Worm (Caenorhabditis elegans) whole organism, young adult: ENCODE results near the gene nhr-173.

Experiments used
- ama-1 ChIP-seq, 3 experiments: fragments of 150-350 bp in 1 of 3; sonication (generic microtip) in 2 of 3; optimal IDR thresholded peaks; 2 replicates each; lab custom pipeline; 2014 to 2018; ENCODE audit warnings: missing biosample characterization in 2 of 3, missing genetic modification characterization in 2 of 3, missing genetic modification reagents in 2 of 3
- nhr-80 ChIP-seq: sonication (generic microtip); optimal IDR thresholded peaks from 2 replicates; lab custom pipeline; 2016; ENCODE audit warnings: missing genetic modification characterization, missing compliant biosample characterization
- nhr-90 ChIP-seq: sonication (generic microtip); optimal IDR thresholded peaks from 2 replicates; lab custom pipeline; 2016; ENCODE audit warnings: missing genotype, mild to moderate bottlenecking, missing genetic modification characterization, missing compliant biosample characterization
- snpc-4 ChIP-seq, 5 experiments: fragments of 150-350 bp in 1 of 5; sonication (generic microtip) in 4 of 5; optimal IDR thresholded peaks; 2 replicates each; lab custom pipeline; 2014 to 2018; ENCODE audit warnings: missing genetic modification characterization in 5 of 5, missing biosample characterization in 3 of 5, antibody characterized with exemption in 2 of 5, mild to moderate bottlenecking in 2 of 5, missing compliant biosample characterization in 2 of 5, missing genotype in 2 of 5, moderate library complexity in 2 of 5, missing genetic modification reagents in 1 of 5
- somi-1 ChIP-seq: fragments of 200-800 bp; sonication (Bioruptor generic); optimal IDR thresholded peaks from 2 replicates; lab custom pipeline; 2018; ENCODE audit warnings: mild to moderate bottlenecking, missing genetic modification characterization, missing compliant biosample characterization
- ztf-18 ChIP-seq: sonication (generic microtip); optimal IDR thresholded peaks from 2 replicates; lab custom pipeline; 2016; ENCODE audit warnings: missing genotype, mild to moderate bottlenecking, missing genetic modification characterization, missing compliant biosample characterization
- ztf-22 ChIP-seq: fragments of 200-800 bp; sonication (Bioruptor generic); optimal IDR thresholded peaks from 2 replicates; lab custom pipeline; 2018; ENCODE audit warnings: mild to moderate bottlenecking, missing genetic modification characterization, moderate library complexity, missing compliant biosample characterization

DNA sequence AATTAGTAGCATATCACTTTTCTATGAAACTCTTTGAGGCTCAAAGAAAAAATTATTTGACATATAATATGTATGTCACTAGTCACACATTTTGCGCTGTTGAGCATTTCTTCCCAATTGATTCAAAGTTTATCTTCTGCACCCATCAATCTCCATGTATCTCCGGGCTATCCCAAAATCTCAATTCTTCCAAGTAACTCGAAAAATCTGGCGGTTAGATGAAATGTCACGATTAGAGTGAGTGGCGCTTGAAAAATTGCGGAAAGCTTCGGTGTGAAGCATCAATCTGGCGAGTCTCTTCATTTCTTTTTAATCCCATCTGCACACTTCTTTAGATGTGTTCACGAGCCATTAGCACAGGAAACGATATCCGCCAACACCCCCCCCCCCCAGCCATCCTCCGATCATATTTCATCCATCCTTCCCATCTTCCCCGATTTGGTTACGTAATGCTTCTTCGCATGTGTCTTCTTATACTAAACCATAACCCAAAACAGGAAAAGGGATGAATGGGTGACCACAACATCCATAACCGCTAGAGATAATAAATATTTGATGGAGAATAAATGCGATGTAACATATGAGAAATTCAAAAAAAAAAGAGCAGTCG lies 33.7 kb downstream of the nhr-173 start:
- TF ChIP-seq snpc-4 (GFP tag; optimal IDR thresholded peaks at IDR 0.05; lab: Kevin White, UChicago): no peak
- no peak for TF ChIP-seq snpc-4 (tag; optimal IDR thresholded peaks at IDR 0.05; lab: Kevin White, UChicago)
- TF ChIP-seq nhr-80 (tag; lab: Kevin White, UChicago): no peak
- TF ChIP-seq ztf-22 (GFP tag; lab: Kevin White, UChicago): no peak
- no peak for TF ChIP-seq somi-1 (GFP tag; lab: Kevin White, UChicago)
- TF ChIP-seq ztf-18 (tag; lab: Kevin White, UChicago): no peak
- no peak for TF ChIP-seq ama-1 (optimal IDR thresholded peaks at IDR 0.05; lab: Kevin White, UChicago)
- no peak for TF ChIP-seq ama-1 (GFP tag; optimal IDR thresholded peaks at IDR 0.05; lab: Kevin White, UChicago)
- TF ChIP-seq nhr-90 (tag; lab: Kevin White, UChicago): no peak
